Fruit fly (Drosophila melanogaster) S2 (cell line): ENCODE data around the gene glo.
A peak's percentile ranks its signal among the peaks of the same experiment; 100 is the strongest.

Experiments
- CG8478 ChIP-seq: fragments of >200 bp; optimal IDR thresholded peaks from 2 replicates; lab custom pipeline; 2018
- CTCF ChIP-seq, 2 experiments: fragments of >200 bp; optimal IDR thresholded peaks; 2 replicates each; lab custom pipeline; 2018

glo gene

DNA sequence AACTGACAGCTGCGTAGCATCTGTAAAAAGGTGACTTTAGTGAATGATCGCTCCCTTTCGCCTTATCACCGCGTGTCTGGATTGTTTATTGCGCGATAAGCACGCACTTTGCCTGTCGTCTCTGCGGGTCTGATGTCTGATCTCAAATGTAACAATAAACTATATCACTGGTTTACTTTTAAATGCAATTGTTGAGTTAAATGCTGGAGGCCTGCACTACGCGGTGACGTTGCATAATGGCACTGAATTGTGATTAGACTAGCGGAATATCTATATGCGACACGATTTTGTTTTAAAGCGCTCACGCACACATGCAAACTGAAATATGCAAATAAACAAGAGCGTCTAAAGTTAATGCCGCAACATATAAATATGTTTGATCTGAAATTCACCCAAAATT lies 2.6 kb upstream of the glo start:
- TF ChIP-seq CTCF (optimal IDR thresholded peaks at IDR 0.05; lab: Kevin White, UChicago) (no peak), CG8478 (lab: Kevin White, UChicago) (no peak)

DNA sequence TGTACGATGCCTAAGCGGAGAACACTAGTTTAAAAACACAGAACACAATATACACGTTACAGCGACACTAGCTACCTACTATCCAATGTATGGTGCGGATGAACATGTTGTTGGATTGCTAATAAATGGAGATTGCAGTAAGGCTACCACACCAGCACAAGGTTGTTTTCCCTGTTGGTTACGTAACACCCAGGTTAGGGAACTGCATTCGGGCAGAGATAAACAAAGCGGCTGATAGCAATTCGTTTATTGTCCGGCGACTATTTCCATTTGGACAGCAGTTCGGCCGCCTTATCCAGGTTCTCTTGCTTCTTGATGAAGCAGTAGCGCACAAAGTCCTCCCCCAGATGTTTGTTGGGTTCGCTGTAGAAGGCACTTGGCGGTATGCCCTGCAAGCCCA lies 928 bp upstream of the glo start:
- TF ChIP-seq CG8478 (lab: Kevin White, UChicago) (no peak), CTCF (optimal IDR thresholded peaks at IDR 0.05; lab: Kevin White, UChicago) (no peak)

DNA sequence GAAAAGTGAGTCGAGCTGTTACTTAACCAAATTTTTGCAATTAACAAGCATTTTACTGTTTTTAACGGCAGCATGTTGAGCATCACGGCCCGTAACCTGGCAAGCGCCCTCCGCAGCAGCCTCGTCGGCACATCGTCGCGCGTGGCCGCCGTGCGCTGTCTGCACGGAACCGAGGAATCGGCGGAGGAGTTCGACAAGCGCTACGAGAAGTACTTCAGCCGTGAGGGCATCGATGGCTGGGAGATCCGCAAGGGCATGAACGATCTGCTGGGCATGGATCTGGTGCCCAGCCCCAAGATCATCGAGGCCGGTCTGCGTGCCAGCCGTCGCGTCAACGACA lies 390 bp upstream of the glo start:
- TF ChIP-seq CG8478 (lab: Kevin White, UChicago), result no peak
- TF ChIP-seq CTCF (optimal IDR thresholded peaks at IDR 0.05; lab: Kevin White, UChicago), result no peak

DNA sequence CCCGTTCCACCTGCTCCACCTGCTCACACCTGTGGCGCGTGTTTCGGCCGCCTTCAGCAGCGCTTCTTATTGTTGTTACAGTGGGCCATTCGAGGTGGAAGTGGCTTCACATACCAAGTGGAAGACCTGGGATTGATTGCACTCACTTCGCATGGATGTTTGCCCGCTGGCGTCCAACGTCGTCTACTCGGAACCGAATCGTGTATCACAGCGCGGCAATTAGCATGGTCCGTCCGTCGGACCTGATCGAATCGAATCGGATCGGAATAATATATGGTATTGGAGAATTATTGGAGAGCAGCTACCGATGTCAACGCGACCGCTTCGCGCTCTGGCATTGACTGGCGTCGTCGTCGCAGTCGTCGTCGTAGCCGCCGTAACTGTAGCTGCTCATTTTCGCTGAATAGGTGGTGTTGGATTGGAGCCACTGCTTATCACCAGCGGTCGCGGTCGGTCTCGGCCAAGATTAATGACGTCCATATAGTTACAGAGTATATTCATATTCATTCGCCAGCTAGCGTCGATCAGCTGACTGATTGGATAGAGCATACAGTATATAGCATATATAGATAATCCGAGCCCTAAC lies 6.2 kb downstream of the glo start, which contains the start of gene ClC-a:
TSS of gene ClC-a (minus strand) at position 327 of the 586 bp plus-strand sequence.
- TF ChIP-seq CTCF (optimal IDR thresholded peaks at IDR 0.05; lab: Kevin White, UChicago) (no peak), CG8478 (lab: Kevin White, UChicago) (no peak)

DNA sequence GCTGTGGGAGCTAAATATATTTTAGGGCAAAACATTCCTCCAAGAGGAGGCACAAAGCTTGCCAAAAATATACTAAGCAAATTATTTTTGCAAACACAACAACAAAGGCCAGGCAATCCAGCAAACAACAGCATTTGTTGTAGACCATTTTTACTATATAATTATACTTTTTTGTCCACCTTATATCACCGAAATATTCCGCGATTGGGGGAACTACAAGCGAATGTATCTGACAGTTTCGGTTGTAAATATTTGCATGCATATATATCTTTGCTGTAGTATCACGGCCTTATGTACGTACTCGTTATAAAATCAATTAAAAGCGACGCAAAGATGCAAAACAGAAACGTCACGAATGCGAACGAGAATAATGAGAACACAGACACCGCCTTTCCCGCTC lies 6.7 kb downstream of the glo start:
- TF ChIP-seq CG8478 (lab: Kevin White, UChicago), result no peak

DNA sequence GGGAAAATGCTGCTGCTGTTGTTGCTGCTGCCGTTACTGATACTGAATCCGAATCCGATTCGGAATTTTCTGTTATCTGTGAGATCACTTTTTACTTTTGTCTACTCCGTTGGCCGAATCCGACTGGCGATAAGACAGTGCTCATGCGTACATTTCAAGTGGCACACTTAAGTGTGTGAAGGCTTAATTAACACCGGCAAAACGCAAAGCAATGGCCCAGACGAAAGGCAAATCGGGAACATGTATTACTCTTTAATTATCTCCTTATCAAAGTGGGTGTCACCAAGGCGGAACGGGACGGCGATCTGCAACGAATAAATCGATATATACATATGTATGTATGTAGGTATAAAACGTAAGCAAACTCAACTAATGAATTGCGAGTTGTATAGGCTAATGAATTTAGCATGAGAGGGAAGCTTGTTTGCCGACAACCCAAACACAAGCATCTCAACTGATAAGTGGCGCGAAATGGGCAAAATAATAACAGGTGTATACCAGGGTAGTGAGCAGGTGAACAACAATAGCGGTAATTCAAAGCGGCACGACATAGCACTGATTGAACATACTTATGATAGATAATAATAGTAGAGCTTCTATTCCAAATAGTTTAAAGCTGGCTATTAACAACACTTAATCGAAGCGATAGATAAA lies 8.3 kb downstream of the glo start:
- TF ChIP-seq CG8478 (lab: Kevin White, UChicago), result no peak
- no peak for TF ChIP-seq CTCF (optimal IDR thresholded peaks at IDR 0.05; lab: Kevin White, UChicago)

DNA sequence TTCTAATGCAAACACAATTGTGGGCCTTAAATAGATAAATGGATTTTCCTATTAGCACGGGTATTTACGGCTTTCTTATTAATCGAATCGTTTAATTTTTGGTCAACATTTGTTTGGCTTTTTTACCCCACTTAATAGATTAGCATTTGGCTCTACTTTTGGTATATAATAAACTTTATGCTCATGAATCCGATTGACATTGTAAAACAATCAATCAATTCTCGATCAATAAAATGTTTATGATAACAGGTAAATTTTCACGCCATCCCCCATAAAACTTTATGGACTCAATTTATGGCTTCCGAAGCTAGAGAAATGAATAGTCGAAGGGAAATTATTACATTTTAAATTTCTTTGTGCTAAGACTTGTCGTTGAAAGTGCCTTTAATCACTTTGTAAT lies 9.6 kb downstream of the glo start:
- TF ChIP-seq CTCF (optimal IDR thresholded peaks at IDR 0.05; lab: Kevin White, UChicago) (no peak), CG8478 (lab: Kevin White, UChicago) (no peak)

DNA sequence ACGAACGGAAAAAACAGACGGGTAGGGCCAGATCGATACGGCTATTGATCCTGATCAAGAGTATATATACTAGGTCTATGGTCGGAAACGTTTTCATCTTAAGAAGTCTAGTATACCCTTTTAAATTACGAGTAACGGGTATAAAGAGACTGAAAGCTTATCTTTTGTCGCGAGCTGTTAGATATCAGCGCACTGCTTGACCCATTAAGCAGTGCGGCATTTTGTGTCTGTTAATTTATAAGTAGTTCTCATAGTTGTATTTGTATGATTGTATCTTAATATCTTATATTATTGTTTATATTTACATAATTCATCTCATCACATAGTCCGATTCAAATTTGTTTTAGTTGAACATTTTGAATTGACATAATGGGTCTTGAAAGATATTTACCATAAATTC lies 11.6 kb downstream of the glo start:
- no peak for TF ChIP-seq CTCF (optimal IDR thresholded peaks at IDR 0.05; lab: Kevin White, UChicago)
- no peak for TF ChIP-seq CG8478 (lab: Kevin White, UChicago)

DNA sequence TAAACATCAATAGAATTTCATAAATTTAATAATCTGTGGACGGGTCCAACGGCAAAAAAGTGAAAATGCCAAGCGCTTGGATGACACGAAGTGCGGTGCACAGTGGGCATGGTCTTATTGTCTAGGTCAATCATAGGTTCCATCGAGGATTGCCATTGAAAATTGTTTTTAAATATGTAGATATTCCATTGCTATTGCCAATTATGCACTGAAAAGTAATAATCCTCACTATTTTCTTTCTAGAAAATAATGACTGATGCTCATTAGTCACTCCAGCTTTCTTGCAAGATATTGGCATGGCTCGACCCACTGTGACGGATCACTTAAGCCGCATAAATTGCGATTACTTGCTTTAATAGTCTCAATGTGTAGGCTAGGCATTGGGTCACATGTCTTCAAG lies 12.5 kb downstream of the glo start:
- TF ChIP-seq CTCF (optimal IDR thresholded peaks at IDR 0.05; lab: Kevin White, UChicago) (no peak), CG8478 (lab: Kevin White, UChicago) (no peak)

DNA sequence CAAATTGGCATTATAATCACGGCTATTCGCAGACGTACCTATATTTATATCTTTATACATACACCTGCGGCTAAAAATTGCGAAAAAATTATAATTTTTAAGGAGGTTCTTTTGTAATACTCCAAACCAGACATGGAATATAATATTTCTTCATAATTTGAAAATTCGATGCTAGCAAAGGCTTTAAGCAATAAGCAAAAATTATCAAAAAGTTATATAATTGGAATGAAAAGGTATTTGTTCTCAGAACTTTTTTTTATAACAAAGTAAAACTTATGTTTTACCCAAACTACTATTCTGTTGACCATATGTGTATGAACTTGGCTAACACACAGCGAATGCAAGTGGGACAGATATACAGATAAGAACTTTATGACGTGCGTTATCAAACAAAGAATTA lies 13.6 kb downstream of the glo start:
- no peak for TF ChIP-seq CTCF (optimal IDR thresholded peaks at IDR 0.05; lab: Kevin White, UChicago)
- no peak for TF ChIP-seq CG8478 (lab: Kevin White, UChicago)

DNA sequence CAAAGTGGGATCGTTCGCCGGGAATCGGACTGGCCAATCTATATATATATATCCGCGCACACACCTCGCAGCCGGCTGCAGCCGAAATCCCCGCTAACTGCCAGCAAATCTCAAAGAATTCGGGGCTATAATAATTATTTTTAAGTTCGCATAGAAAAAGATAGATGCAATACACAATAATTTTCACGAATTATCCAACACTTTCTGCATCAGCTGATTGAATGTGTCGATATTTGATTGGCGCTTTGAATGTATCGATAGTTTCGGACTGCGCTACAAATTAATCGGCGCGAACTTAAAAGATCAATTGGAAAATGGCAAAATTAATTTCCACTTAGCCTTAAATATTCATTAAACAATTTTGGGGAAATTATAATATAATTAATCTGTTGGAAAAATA lies 22.4 kb downstream of the glo start, which contains the start of gene Sbf:
TSS of gene Sbf (minus strand) at position 169 of the 400 bp plus-strand sequence.
- TF ChIP-seq CTCF (optimal IDR thresholded peaks at IDR 0.05; lab: Kevin White, UChicago), result no peak
- no peak for TF ChIP-seq CG8478 (lab: Kevin White, UChicago)

DNA sequence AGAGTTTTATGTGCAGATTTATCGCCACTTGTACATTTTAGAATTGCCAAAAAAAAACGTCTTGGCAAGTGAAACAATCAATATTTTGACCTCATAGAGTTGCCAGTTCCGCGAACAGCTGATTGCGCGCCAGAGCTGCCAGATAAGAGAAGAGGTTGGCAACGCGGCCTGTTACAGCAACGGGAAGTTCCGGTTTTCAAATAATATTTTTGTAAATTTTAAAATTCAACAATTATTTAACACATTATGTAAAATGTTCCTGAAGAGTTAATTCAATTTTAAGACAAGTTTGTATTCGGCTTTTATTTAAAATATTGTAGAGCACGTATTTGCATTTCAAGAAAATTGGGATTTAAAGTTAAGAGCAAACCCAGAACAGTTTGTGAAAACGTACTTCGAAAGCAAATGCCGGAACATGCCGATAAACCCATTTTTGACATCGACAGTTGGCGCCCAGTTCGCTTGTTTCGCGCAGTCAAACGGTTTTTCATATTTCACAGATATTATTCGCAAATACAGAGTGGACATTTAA lies 32.5 kb downstream of the glo start, which contains the start of the genes prd1 and HisCl1:
TSS of gene prd1 (minus strand) at position 320 of the 532 bp plus-strand sequence.
TSS of gene HisCl1 (plus strand) at position 482 of the 532 bp plus-strand sequence.
- no peak for TF ChIP-seq CG8478 (lab: Kevin White, UChicago)
- TF ChIP-seq CTCF (optimal IDR thresholded peaks at IDR 0.05; lab: Kevin White, UChicago), result peak in 1 of 2 experiments; percentile 27

DNA sequence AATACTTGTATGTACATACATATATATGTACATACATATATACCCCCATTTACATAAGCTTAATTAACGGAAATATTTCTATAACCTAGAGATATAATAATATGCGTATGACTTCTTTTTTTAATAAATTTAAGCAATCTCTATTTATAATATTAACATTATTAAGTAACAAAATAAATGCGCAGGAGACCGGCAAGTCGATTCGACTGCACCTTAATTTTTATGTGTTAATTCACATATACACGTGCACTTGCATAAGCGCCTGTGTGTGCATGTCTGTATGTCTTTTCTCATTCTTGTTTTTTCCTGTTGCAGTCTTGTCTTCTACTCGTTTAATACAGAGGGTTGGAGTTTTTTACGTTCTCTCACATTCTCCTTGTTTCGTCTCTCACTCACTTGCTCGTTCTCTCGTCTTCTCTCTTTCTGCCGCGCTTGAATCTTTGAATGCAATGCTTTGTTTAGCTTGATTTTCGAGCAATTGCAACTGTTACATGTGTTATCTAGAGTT lies 39.0 kb downstream of the glo start:
- TF ChIP-seq CG8478 (lab: Kevin White, UChicago) (no peak), CTCF (optimal IDR thresholded peaks at IDR 0.05; lab: Kevin White, UChicago) (no peak)

DNA sequence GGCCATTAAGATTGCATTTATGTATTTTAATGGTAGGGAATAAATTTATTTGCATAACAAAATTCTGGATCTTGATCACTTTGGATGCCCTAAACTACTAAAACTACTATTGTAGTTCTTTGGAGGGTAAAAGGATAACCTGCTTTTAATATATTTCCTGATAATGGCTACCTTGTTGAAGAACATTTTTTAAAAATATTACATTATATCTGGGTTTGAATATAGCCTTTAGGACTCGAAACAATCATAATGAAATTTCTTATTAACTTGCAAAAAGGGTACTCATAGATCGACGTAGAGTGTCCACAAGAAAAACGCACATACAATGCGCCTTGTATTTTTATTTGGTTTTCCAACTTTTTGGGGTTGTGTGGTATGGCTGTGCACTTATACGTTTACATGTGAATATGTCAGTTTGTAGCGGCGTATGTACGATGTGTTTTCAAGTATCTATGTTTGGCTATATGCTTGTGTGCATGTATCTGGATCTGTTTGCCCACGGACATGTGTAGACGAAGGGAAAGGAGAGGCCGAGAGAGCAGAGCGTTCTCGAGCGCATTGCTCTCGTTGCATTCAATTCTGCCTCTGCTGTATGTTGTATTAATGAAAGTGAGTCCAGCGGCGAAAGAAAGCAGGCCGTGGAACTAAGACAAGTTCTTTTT lies 39.7 kb downstream of the glo start:
- TF ChIP-seq CTCF (optimal IDR thresholded peaks at IDR 0.05; lab: Kevin White, UChicago), result no peak

DNA sequence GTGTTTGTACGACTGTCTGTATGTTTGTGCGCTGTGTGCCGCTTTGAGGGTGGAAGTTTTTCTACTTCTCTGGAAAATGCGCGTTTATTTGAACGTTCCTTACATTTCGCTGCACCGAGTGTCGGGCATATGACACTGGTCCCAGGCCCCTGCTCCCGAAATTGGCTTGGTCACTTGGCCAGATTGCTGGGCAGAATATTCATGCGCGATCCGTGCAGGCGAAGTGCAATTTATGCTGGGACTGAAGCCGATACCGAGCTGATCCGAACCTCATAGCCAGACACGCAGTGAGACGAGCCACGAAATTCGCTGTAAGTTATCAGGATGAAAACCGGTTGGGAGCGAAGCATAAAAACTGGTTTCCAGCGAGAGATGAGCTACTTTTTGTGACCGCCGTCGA lies 40.3 kb downstream of the glo start:
- TF ChIP-seq CG8478 (lab: Kevin White, UChicago) (no peak), CTCF (optimal IDR thresholded peaks at IDR 0.05; lab: Kevin White, UChicago) (no peak)
